Worm (Caenorhabditis elegans) whole organism, L3 larva: ENCODE data around the gene xtr-1.

Source experiments
- nhr-28 ChIP-seq: fragments of 150-350 bp; optimal IDR thresholded peaks from 2 replicates; lab custom pipeline; 2014; ENCODE audit warnings: missing biosample characterization, missing genetic modification characterization
- nhr-76 ChIP-seq: fragments of 150-350 bp; sonication (generic microtip); optimal IDR thresholded peaks from 5 replicates; lab custom pipeline; 2014; ENCODE audit warnings: missing biosample characterization, missing genetic modification characterization
- pqm-1 ChIP-seq: fragments of 150-350 bp; optimal IDR thresholded peaks from 2 replicates; lab custom pipeline; 2017; ENCODE audit warnings: missing biosample characterization, missing genetic modification characterization, inconsistent platforms
- tbx-2 ChIP-seq: sonication (generic microtip); optimal IDR thresholded peaks from 2 replicates; lab custom pipeline; 2016; ENCODE audit warnings: mild to moderate bottlenecking, missing genetic modification characterization, missing compliant biosample characterization

DNA sequence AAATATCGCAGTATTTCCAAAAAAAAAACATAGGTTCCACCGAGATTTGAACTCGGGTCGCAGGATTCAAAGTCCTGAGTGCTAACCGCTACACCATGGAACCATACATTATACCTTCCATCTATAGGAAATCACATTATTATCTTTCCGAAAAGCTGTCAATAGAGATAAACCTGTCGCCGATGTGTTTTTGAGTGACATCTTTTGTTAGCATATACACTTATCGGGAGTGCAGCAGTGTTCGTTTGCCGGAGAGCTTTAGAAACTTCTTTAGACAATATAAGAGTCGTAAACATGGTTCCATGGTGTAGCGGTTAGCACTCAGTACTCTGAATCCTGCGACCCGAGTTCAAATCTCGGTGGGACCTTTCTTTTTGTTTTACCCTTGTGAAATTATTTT, 19.6 kb downstream of the xtr-1 start:
- TF ChIP-seq tbx-2 (tag; lab: Kevin White, UChicago) (no peak), nhr-28 (no peak), nhr-76 (tag; lab: Kevin White, UChicago) (no peak), pqm-1 (tag; lab: Kevin White, UChicago) (no peak)
